Fruit fly (Drosophila melanogaster): ENCODE results near the gene CecC.

CecC gene

dm6 chr3R:30193826-30194225 lies 22.5 kb upstream of the CecC start:
- TF ChIP-seq CG34367 (tag; optimal IDR thresholded peaks at IDR 0.05) = no peak
- no peak for TF ChIP-seq CG8159 (tag; optimal IDR thresholded peaks at IDR 0.05)
- TF ChIP-seq gl (tag; optimal IDR thresholded peaks at IDR 0.05) = no peak
- TF ChIP-seq fd96Ca (GFP tag; IDR thresholded peaks at IDR 0.05) = no peak
- no peak for TF ChIP-seq Snoo (tag; optimal IDR thresholded peaks at IDR 0.05)
- TF ChIP-seq CG9948 (tag; optimal IDR thresholded peaks at IDR 0.05) = no peak
- no peak for TF ChIP-seq D1 (tag; optimal IDR thresholded peaks at IDR 0.05)
- no peak for TF ChIP-seq CG4496 (GFP tag; IDR thresholded peaks at IDR 0.05)
- TF ChIP-seq CG12605 (GFP tag; IDR thresholded peaks at IDR 0.05) = no peak
- TF ChIP-seq Ets98B (GFP tag; IDR thresholded peaks at IDR 0.05) = no peak
- TF ChIP-seq Pif1B (GFP tag; optimal IDR thresholded peaks at IDR 0.05) = no peak
- TF ChIP-seq rn (GFP tag; IDR thresholded peaks at IDR 0.05) = no peak
- TF ChIP-seq EcR (GFP tag; optimal IDR thresholded peaks at IDR 0.05) = no peak
- no peak for TF ChIP-seq CG14655 (GFP tag; optimal IDR thresholded peaks at IDR 0.05)
- TF ChIP-seq CG15710 (tag; optimal IDR thresholded peaks at IDR 0.05) = no peak
- TF ChIP-seq CG17806 (tag; optimal IDR thresholded peaks at IDR 0.05) = no peak
- no peak for TF ChIP-seq CG10348 (GFP tag; IDR thresholded peaks at IDR 0.05)
- no peak for TF ChIP-seq Pif1A (GFP tag; optimal IDR thresholded peaks at IDR 0.05)

dm6 chr3R:30195606-30196049 lies 20.7 kb upstream of the CecC start:
- TF ChIP-seq CG17806 (tag; optimal IDR thresholded peaks at IDR 0.05) (peak; percentile 3), Snoo (tag; optimal IDR thresholded peaks at IDR 0.05) (no peak), CG13204 (GFP tag; optimal IDR thresholded peaks at IDR 0.05) (no peak), fd96Ca (GFP tag; IDR thresholded peaks at IDR 0.05) (peak; percentile 64), CG8301 (tag; optimal IDR thresholded peaks at IDR 0.05) (peak; percentile 23), Pif1A (GFP tag; optimal IDR thresholded peaks at IDR 0.05) (no peak), CG4496 (GFP tag; IDR thresholded peaks at IDR 0.05) (peak; percentile 64), CG15710 (tag; optimal IDR thresholded peaks at IDR 0.05) (peak; percentile 18), EcR (GFP tag; optimal IDR thresholded peaks at IDR 0.05) (no peak), Ets98B (GFP tag; IDR thresholded peaks at IDR 0.05) (peak; percentile 64), CG34367 (tag; optimal IDR thresholded peaks at IDR 0.05) (no peak), CG10348 (GFP tag; IDR thresholded peaks at IDR 0.05) (no peak), D1 (tag; optimal IDR thresholded peaks at IDR 0.05) (no peak), rn (GFP tag; IDR thresholded peaks at IDR 0.05) (no peak), CG12605 (GFP tag; IDR thresholded peaks at IDR 0.05) (no peak), gl (tag; optimal IDR thresholded peaks at IDR 0.05) (no peak), CG9948 (tag; optimal IDR thresholded peaks at IDR 0.05) (no peak), CG14655 (GFP tag; optimal IDR thresholded peaks at IDR 0.05) (peak; percentile 14), CG32121 (GFP tag; IDR thresholded peaks at IDR 0.05) (peak; percentile 59), Pif1B (GFP tag; optimal IDR thresholded peaks at IDR 0.05) (no peak), CG8159 (tag; optimal IDR thresholded peaks at IDR 0.05) (no peak)

- TF ChIP-seq CG13204 (GFP tag; optimal IDR thresholded peaks at IDR 0.05) (no peak), CG8159 (tag; optimal IDR thresholded peaks at IDR 0.05) (no peak), CG10348 (GFP tag; IDR thresholded peaks at IDR 0.05) (no peak), CG12605 (GFP tag; IDR thresholded peaks at IDR 0.05) (no peak), CG14655 (GFP tag; optimal IDR thresholded peaks at IDR 0.05) (no peak), CG34367 (tag; optimal IDR thresholded peaks at IDR 0.05) (no peak), Snoo (tag; optimal IDR thresholded peaks at IDR 0.05) (no peak), EcR (GFP tag; optimal IDR thresholded peaks at IDR 0.05) (no peak), Pif1B (GFP tag; optimal IDR thresholded peaks at IDR 0.05) (no peak), CG15710 (tag; optimal IDR thresholded peaks at IDR 0.05) (no peak), rn (GFP tag; IDR thresholded peaks at IDR 0.05) (no peak), CG8301 (tag; optimal IDR thresholded peaks at IDR 0.05) (no peak), CG32121 (GFP tag; IDR thresholded peaks at IDR 0.05) (no peak), CG9948 (tag; optimal IDR thresholded peaks at IDR 0.05) (no peak), gl (tag; optimal IDR thresholded peaks at IDR 0.05) (no peak), D1 (tag; optimal IDR thresholded peaks at IDR 0.05) (no peak), Pif1A (GFP tag; optimal IDR thresholded peaks at IDR 0.05) (no peak), Ets98B (GFP tag; IDR thresholded peaks at IDR 0.05) (no peak), fd96Ca (GFP tag; IDR thresholded peaks at IDR 0.05) (no peak)
Observed at dm6 chr3R:30196128-30196527, 20.2 kb upstream of the CecC start, which contains the start of gene CG15531. Gene CG15531 (minus strand): TSS chr3R:30196228.

DNA sequence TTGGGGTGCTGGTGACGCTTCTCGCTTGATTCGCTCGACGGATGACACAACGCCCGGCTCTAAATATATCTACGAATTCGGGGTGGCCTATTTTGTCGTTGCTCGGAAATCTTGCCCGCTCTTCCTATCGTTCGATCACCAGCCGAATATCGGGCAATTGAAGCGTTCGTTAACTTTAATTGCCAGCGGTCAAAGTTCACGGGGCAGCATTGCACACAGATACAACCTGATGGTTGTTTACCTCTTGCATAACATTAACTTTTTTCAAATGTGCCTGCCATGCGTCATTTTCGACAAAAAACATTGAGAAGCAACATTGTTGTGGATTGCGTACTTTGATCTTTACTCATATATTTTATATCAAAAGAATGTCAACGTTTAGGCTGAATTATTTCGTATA lies 18.5 kb upstream of the CecC start:
- TF ChIP-seq CG14655 (GFP tag; optimal IDR thresholded peaks at IDR 0.05) (no peak), CG8301 (tag; optimal IDR thresholded peaks at IDR 0.05) (no peak), CG10348 (GFP tag; IDR thresholded peaks at IDR 0.05) (no peak), Ets98B (GFP tag; IDR thresholded peaks at IDR 0.05) (no peak), CG12605 (GFP tag; IDR thresholded peaks at IDR 0.05) (no peak)

- no peak for TF ChIP-seq Pif1B (GFP tag; optimal IDR thresholded peaks at IDR 0.05)
- no peak for TF ChIP-seq Ets98B (GFP tag; IDR thresholded peaks at IDR 0.05)
- TF ChIP-seq gl (tag; optimal IDR thresholded peaks at IDR 0.05) = no peak
Observed at dm6 chr3R:30198793-30199192, 17.5 kb upstream of the CecC start.

DNA sequence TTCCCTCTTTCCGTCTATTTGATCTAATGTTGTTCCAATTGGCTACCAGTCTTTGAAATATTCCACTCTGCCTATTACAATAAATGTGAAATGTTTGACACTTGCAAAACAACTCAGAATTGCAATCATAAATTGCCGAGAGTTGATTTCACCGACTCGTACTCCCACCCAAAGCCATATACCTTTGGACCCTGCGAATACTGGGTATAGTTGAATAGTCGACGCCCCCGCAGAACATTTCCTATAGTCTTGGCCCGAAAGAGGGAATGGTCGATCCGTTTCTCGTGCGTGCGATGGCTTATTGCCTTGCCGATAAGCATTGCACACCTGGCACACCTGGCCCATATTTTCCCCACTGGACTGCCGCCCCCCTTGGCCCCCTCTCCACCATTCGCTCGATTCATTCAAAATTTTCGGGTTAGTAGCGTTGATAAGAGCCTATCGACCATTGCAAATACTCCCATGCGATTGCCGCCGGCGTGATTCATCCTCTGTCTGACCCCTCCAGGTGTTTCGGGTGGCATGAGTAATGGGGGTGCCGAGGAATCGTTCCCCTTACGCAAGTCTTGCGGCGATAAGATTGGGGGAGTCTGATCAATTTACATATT lies 16.1 kb upstream of the CecC start:
- TF ChIP-seq D1 (tag; optimal IDR thresholded peaks at IDR 0.05) = no peak
- TF ChIP-seq Pif1A (GFP tag; optimal IDR thresholded peaks at IDR 0.05) = no peak
- no peak for TF ChIP-seq Pif1B (GFP tag; optimal IDR thresholded peaks at IDR 0.05)
- no peak for TF ChIP-seq CG4496 (GFP tag; IDR thresholded peaks at IDR 0.05)
